Fruit fly (Drosophila melanogaster) whole organism, prepupa: ENCODE measurements around the gene Cyp18a1.
A peak's percentile ranks its signal among the peaks of the same experiment; 100 is the strongest.

Experiments
- CG10631 ChIP-seq: fragments of 200-800 bp; sonication (Bioruptor generic); optimal IDR thresholded peaks from 2 replicates; lab custom pipeline; 2016; ENCODE audit warnings: missing biosample characterization, missing genetic modification characterization
- CG10669 ChIP-seq: fragments of 200-800 bp; sonication (Bioruptor generic); optimal IDR thresholded peaks from 3 replicates; lab custom pipeline; 2018; ENCODE audit warnings: missing biosample characterization, mild to moderate bottlenecking, missing genetic modification characterization, moderate library complexity
- CG11762 ChIP-seq: fragments of 200-800 bp; sonication (Bioruptor generic); optimal IDR thresholded peaks from 3 replicates; lab custom pipeline; 2016; ENCODE audit warnings: missing biosample characterization, missing genetic modification characterization; ENCODE audit not compliant: insufficient read depth
- CG11902 ChIP-seq: fragments of 200-800 bp; sonication (Bioruptor generic); optimal IDR thresholded peaks from 3 replicates; lab custom pipeline; 2016; ENCODE audit warnings: missing biosample characterization, missing genetic modification characterization
- CG15336 ChIP-seq: fragments of 200-800 bp; sonication (Bioruptor generic); IDR thresholded peaks from 2 replicates; pipeline ENCODE4 v1.3.6; 2022; ENCODE audit warnings: missing biosample characterization, missing genetic modification characterization
- CG1621 ChIP-seq: fragments of 200-800 bp; sonication (Bioruptor generic); optimal IDR thresholded peaks from 3 replicates; lab custom pipeline; 2018; ENCODE audit warnings: missing biosample characterization, mild to moderate bottlenecking, missing genetic modification characterization
- CG16779 ChIP-seq: fragments of 200-800 bp; sonication (Bioruptor generic); optimal IDR thresholded peaks from 3 replicates; lab custom pipeline; 2017; ENCODE audit warnings: missing biosample characterization, mild to moderate bottlenecking, missing genetic modification characterization
- CG3032 ChIP-seq: fragments of 200-800 bp; optimal IDR thresholded peaks from 2 replicates; lab custom pipeline; 2019; ENCODE audit warnings: missing biosample characterization, mild to moderate bottlenecking, missing genetic modification characterization, moderate library complexity
- CG32006 ChIP-seq: fragments of 200-800 bp; sonication (Bioruptor generic); optimal IDR thresholded peaks from 3 replicates; lab custom pipeline; 2017; ENCODE audit warnings: missing biosample characterization, mild to moderate bottlenecking, missing genetic modification characterization
- CG34406 ChIP-seq: fragments of 200-800 bp; sonication (Bioruptor generic); optimal IDR thresholded peaks from 3 replicates; lab custom pipeline; 2016; ENCODE audit warnings: missing biosample characterization, missing genetic modification characterization
- CG4318 ChIP-seq: fragments of 200-800 bp; sonication (Bioruptor generic); optimal IDR thresholded peaks from 3 replicates; lab custom pipeline; 2017; ENCODE audit warnings: missing biosample characterization, mild to moderate bottlenecking, missing genetic modification characterization
- CG6163 ChIP-seq: fragments of 200-800 bp; sonication (Bioruptor generic); IDR thresholded peaks from 3 replicates; pipeline ENCODE4 v1.3.6; 2022; ENCODE audit warnings: missing biosample characterization, missing genetic modification characterization
- CG6276 ChIP-seq: fragments of 200-800 bp; sonication (Bioruptor generic); optimal IDR thresholded peaks from 2 replicates; lab custom pipeline; 2017; ENCODE audit warnings: missing biosample characterization, mild to moderate bottlenecking, missing genetic modification characterization
- CG6808 ChIP-seq: fragments of 200-800 bp; sonication (Bioruptor generic); optimal IDR thresholded peaks from 3 replicates; lab custom pipeline; 2017; ENCODE audit warnings: missing biosample characterization, missing genetic modification characterization, mild to moderate bottlenecking, moderate library complexity, missing genetic modification reagents
- CG6854 ChIP-seq: fragments of 200-800 bp; sonication (Bioruptor generic); optimal IDR thresholded peaks from 2 replicates; lab custom pipeline; 2017; ENCODE audit warnings: missing biosample characterization, mild to moderate bottlenecking, missing genetic modification characterization
- CG7368 ChIP-seq: fragments of 200-800 bp; sonication (Bioruptor generic); optimal IDR thresholded peaks from 3 replicates; lab custom pipeline; 2016; ENCODE audit warnings: missing biosample characterization, missing genetic modification characterization
- CG8319 ChIP-seq: fragments of 200-800 bp; sonication (Bioruptor generic); optimal IDR thresholded peaks from 3 replicates; lab custom pipeline; 2016; ENCODE audit warnings: missing biosample characterization, missing genetic modification characterization
- Eip75B ChIP-seq: fragments of 200-800 bp; sonication (Bioruptor generic); optimal IDR thresholded peaks from 3 replicates; lab custom pipeline; 2016; ENCODE audit warnings: missing biosample characterization, missing genetic modification characterization
- Eip78C ChIP-seq: fragments of 200-800 bp; sonication (Bioruptor generic); peaks from one replicate; lab custom pipeline; 2016; ENCODE audit warnings: missing biosample characterization, missing genetic modification characterization
- Eip93F ChIP-seq: fragments of 200-800 bp; sonication (Bioruptor generic); optimal IDR thresholded peaks from 2 replicates; lab custom pipeline; 2016; ENCODE audit warnings: missing biosample characterization, mild to moderate bottlenecking, missing genetic modification characterization
- Ets21C ChIP-seq: fragments of 200-800 bp; sonication (Bioruptor generic); optimal IDR thresholded peaks from 3 replicates; lab custom pipeline; 2016; ENCODE audit warnings: missing biosample characterization, missing genetic modification characterization
- Ets96B ChIP-seq: fragments of 200-800 bp; optimal IDR thresholded peaks from 2 replicates; lab custom pipeline; 2019; ENCODE audit warnings: missing biosample characterization, mild to moderate bottlenecking, missing genetic modification characterization, moderate library complexity
- Gug ChIP-seq: fragments of 200-800 bp; sonication (Bioruptor generic); IDR thresholded peaks from 2 replicates; pipeline ENCODE4 v1.3.6; 2022; ENCODE audit warnings: missing biosample characterization, missing genetic modification characterization
- Hr38 ChIP-seq: sonication (Bioruptor generic); optimal IDR thresholded peaks from 2 replicates; lab custom pipeline; 2016; ENCODE audit warnings: missing biosample characterization, missing genetic modification characterization
- Hr39 ChIP-seq: fragments of 200-800 bp; sonication (Bioruptor generic); optimal IDR thresholded peaks from 2 replicates; lab custom pipeline; 2016; ENCODE audit warnings: missing biosample characterization, missing genetic modification characterization
- Hr4 ChIP-seq: fragments of 200-800 bp; sonication (Bioruptor generic); optimal IDR thresholded peaks from 3 replicates; lab custom pipeline; 2016; ENCODE audit warnings: missing biosample characterization, missing genetic modification characterization
- Met ChIP-seq: fragments of 200-800 bp; sonication (Bioruptor generic); optimal IDR thresholded peaks from 3 replicates; lab custom pipeline; 2016; ENCODE audit warnings: missing biosample characterization, missing genetic modification characterization
- OdsH ChIP-seq: fragments of 200-800 bp; sonication (Bioruptor generic); optimal IDR thresholded peaks from 3 replicates; lab custom pipeline; 2016; ENCODE audit warnings: missing biosample characterization, missing genetic modification characterization
- Smox ChIP-seq: fragments of 200-800 bp; sonication (Bioruptor generic); optimal IDR thresholded peaks from 3 replicates; lab custom pipeline; 2016; ENCODE audit warnings: missing biosample characterization, missing genetic modification characterization
- Sox102F ChIP-seq: fragments of 200-800 bp; sonication (Bioruptor generic); optimal IDR thresholded peaks from 2 replicates; lab custom pipeline; 2016; ENCODE audit warnings: missing biosample characterization, mild to moderate bottlenecking, missing genetic modification characterization
- Sox15 ChIP-seq: fragments of 200-800 bp; sonication (Bioruptor generic); optimal IDR thresholded peaks from 3 replicates; lab custom pipeline; 2016; ENCODE audit warnings: missing biosample characterization, missing genetic modification characterization
- acj6 ChIP-seq: fragments of 200-800 bp; sonication (Bioruptor generic); optimal IDR thresholded peaks from 3 replicates; lab custom pipeline; 2016; ENCODE audit warnings: missing biosample characterization, missing genetic modification characterization
- cyc ChIP-seq: fragments of 200-800 bp; sonication (Bioruptor generic); optimal IDR thresholded peaks from 3 replicates; lab custom pipeline; 2016; ENCODE audit warnings: missing biosample characterization, missing genetic modification characterization
- dac ChIP-seq: fragments of 200-800 bp; sonication (Bioruptor generic); optimal IDR thresholded peaks from 2 replicates; lab custom pipeline; 2017; ENCODE audit warnings: missing biosample characterization, mild to moderate bottlenecking, missing genetic modification characterization
- dsx ChIP-seq: fragments of 200-800 bp; optimal IDR thresholded peaks from 3 replicates; lab custom pipeline; 2019; ENCODE audit warnings: missing biosample characterization, mild to moderate bottlenecking, missing genetic modification characterization, moderate library complexity; ENCODE audit not compliant: poor library complexity, severe bottlenecking
- eg ChIP-seq: fragments of 200-800 bp; sonication (Bioruptor generic); IDR thresholded peaks from 3 replicates; pipeline ENCODE4 v1.3.6; 2022; ENCODE audit warnings: missing biosample characterization, missing genetic modification characterization
- esn ChIP-seq: fragments of 200-800 bp; sonication (Bioruptor generic); optimal IDR thresholded peaks from 2 replicates; lab custom pipeline; 2016; ENCODE audit warnings: missing biosample characterization, mild to moderate bottlenecking, missing genetic modification characterization, moderate library complexity
- fd59A ChIP-seq: fragments of 200-800 bp; sonication (Bioruptor generic); optimal IDR thresholded peaks from 2 replicates; lab custom pipeline; 2017; ENCODE audit warnings: missing biosample characterization, mild to moderate bottlenecking, missing genetic modification characterization, missing genetic modification reagents
- fd85E ChIP-seq: fragments of 200-800 bp; sonication (Bioruptor generic); optimal IDR thresholded peaks from 3 replicates; lab custom pipeline; 2016; ENCODE audit warnings: missing biosample characterization, missing genetic modification characterization
- net ChIP-seq: fragments of 200-800 bp; sonication (Bioruptor generic); optimal IDR thresholded peaks from 3 replicates; lab custom pipeline; 2016; ENCODE audit warnings: missing biosample characterization, missing genetic modification characterization
- pdm3 ChIP-seq: fragments of 200-800 bp; sonication (Bioruptor generic); optimal IDR thresholded peaks from 3 replicates; lab custom pipeline; 2016; ENCODE audit warnings: missing biosample characterization, missing genetic modification characterization
- salr ChIP-seq, 2 experiments: fragments of 200-800 bp; sonication (Bioruptor generic); optimal IDR thresholded peaks; 3 replicates each; lab custom pipeline; 2016 to 2018; ENCODE audit warnings: missing biosample characterization in 2 of 2, missing genetic modification characterization in 2 of 2, mild to moderate bottlenecking in 1 of 2
- spab ChIP-seq: fragments of 200-800 bp; sonication (Bioruptor generic); optimal IDR thresholded peaks from 2 replicates; lab custom pipeline; 2017; ENCODE audit warnings: missing biosample characterization, mild to moderate bottlenecking, missing genetic modification characterization, missing genetic modification reagents
- ss ChIP-seq, 2 experiments: fragments of 200-800 bp; sonication (Bioruptor generic); optimal IDR thresholded peaks; 2 replicates in 1 of 2; 3 replicates in 1 of 2; lab custom pipeline; 2017 to 2018; ENCODE audit warnings: mild to moderate bottlenecking in 2 of 2, missing biosample characterization in 2 of 2, missing genetic modification characterization in 2 of 2, moderate library complexity in 1 of 2
- topi ChIP-seq: fragments of 200-800 bp; sonication (Bioruptor generic); optimal IDR thresholded peaks from 3 replicates; lab custom pipeline; 2016; ENCODE audit warnings: missing biosample characterization, missing genetic modification characterization
- vri ChIP-seq: fragments of 200-800 bp; sonication (Bioruptor generic); optimal IDR thresholded peaks from 3 replicates; lab custom pipeline; 2016; ENCODE audit warnings: missing biosample characterization, mild to moderate bottlenecking, missing genetic modification characterization

Gene Cyp18a1

DNA sequence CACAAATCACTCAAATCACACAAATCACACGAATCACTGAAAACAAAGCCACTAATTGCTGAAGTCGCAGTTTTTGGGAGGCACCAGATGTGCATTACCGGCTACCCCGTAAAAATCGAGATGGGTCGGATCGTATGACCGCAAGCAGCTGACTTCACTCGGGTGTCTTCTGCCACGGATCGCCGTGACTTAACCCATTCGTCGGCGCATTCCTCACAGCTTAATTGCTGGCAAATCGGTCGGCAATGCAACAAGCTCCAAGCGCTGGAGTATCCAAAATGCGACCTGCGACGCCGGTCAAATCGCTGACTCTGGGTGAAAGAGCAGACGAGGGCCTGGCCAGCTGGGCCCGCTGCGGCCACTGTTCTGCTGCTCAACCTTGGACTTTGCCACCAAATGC is 10.0 kb downstream of the Cyp18a1 start:
- TF ChIP-seq Eip78C = no peak
- no peak for TF ChIP-seq CG11902 (GFP tag; lab: Kevin White, UChicago)
- no peak for TF ChIP-seq CG6854
- no peak for TF ChIP-seq net (GFP tag; lab: Kevin White, UChicago)
- no peak for TF ChIP-seq CG6276 (GFP tag; lab: Kevin White, UChicago)
- TF ChIP-seq Sox102F (GFP tag; lab: Kevin White, UChicago) = no peak
- TF ChIP-seq spab (GFP tag; lab: Kevin White, UChicago) = no peak
- no peak for TF ChIP-seq Hr38 (GFP tag; lab: Kevin White, UChicago)
- TF ChIP-seq dsx = no peak
- no peak for TF ChIP-seq Met (GFP tag; lab: Kevin White, UChicago)
- no peak for TF ChIP-seq CG7368 (GFP tag; lab: Kevin White, UChicago)
- TF ChIP-seq eg = no peak
- TF ChIP-seq fd59A (GFP tag; lab: Kevin White, UChicago) = no peak
- TF ChIP-seq CG32006 (GFP tag; lab: Kevin White, UChicago) = no peak
- no peak for TF ChIP-seq Eip75B (GFP tag; lab: Kevin White, UChicago)
- no peak for TF ChIP-seq Hr4
- TF ChIP-seq CG10631 (GFP tag; lab: Kevin White, UChicago) = no peak
- TF ChIP-seq OdsH (GFP tag; lab: Kevin White, UChicago) = no peak
- TF ChIP-seq Sox15 = no peak
- TF ChIP-seq, all 60 proteins: peak for 0

DNA sequence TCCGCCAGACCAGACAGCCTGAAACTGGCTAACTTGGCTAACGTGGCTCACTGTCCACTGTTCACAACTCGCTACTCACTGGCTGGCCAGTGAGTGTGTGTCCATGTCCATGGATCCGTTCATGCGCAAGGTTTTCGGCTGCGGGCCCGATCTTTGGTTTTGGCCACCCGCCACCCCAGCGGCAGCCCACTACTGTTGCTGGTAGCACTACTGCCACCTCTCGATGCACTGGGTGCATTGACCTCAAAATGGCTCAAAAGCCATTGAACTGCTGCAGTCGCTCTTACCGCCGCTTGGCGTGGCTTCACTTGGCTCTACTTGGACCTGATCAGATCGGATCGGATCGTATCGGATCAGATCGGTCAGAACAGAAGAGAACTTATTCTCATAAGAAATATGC is 11.4 kb downstream of the Cyp18a1 start:
- TF ChIP-seq Eip78C (peak; percentile 5), topi (GFP tag; lab: Kevin White, UChicago) (no peak), Sox15 (no peak), Gug (GFP tag; lab: Robert Waterston, UW) (no peak)

DNA sequence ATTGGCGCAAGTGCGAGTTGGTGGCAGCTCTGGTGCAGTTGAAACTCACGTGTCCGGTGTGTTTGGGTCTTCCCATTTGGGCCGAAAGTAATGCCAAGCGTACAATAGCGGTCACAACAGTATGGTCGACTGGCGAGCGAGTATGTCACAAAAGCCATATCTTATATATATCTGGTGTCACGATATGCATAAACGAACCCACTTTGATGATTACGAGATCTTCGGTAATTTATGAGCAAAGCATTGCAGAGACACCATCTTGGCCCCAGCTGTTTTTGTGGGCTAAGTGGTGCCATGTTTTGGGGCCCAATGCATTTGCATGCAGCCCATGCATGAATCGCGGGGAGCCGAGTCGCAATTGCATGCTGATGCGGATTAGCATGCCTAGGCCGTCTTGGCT is 14.0 kb downstream of the Cyp18a1 start:
- TF ChIP-seq Sox102F (GFP tag; lab: Kevin White, UChicago) (peak; percentile 7), CG10669 (GFP tag; lab: Kevin White, UChicago) (no peak), Eip93F (no peak), CG34406 (GFP tag; lab: Kevin White, UChicago) (peak; percentile 15), net (GFP tag; lab: Kevin White, UChicago) (peak; percentile 31), dsx (no peak), salr (GFP tag; optimal IDR thresholded peaks at IDR 0.05; lab: Kevin White, UChicago) (no peak), CG11762 (GFP tag; lab: Kevin White, UChicago) (no peak), CG6276 (GFP tag; lab: Kevin White, UChicago) (peak; percentile 31), Met (GFP tag; lab: Kevin White, UChicago) (peak; percentile 18), CG3032 (tag; lab: Kevin White, UChicago) (no peak), Hr39 (GFP tag; lab: Kevin White, UChicago) (no peak), CG1621 (tag; lab: Kevin White, UChicago) (no peak), eg (peak; percentile 80), CG6808 (GFP tag; lab: Kevin White, UChicago) (no peak), CG8319 (peak; percentile 2), Hr4 (peak; percentile 51), Smox (GFP tag; lab: Kevin White, UChicago) (peak; percentile 10), Ets21C (GFP tag; lab: Kevin White, UChicago) (no peak), Eip75B (GFP tag; lab: Kevin White, UChicago) (peak; percentile 19), acj6 (GFP tag; lab: Kevin White, UChicago) (peak; percentile 34), fd85E (no peak), cyc (GFP tag; lab: Kevin White, UChicago) (peak; percentile 21), CG11902 (GFP tag; lab: Kevin White, UChicago) (peak; percentile 5), Gug (GFP tag; lab: Robert Waterston, UW) (no peak), CG16779 (tag; lab: Kevin White, UChicago) (no peak), vri (GFP tag; lab: Kevin White, UChicago) (no peak), CG4318 (GFP tag; lab: Kevin White, UChicago) (peak; percentile 32), esn (GFP tag; lab: Kevin White, UChicago) (peak; percentile 27), dac (peak; percentile 4), CG15336 (GFP tag; lab: Robert Waterston, UW) (peak; percentile 69), pdm3 (peak; percentile 55), Ets96B (no peak), CG7368 (GFP tag; lab: Kevin White, UChicago) (no peak), CG6163 (GFP tag; lab: Robert Waterston, UW) (peak; percentile 71), CG6854 (no peak), CG32006 (GFP tag; lab: Kevin White, UChicago) (peak; percentile 55), Hr38 (GFP tag; lab: Kevin White, UChicago) (no peak), ss (GFP tag; optimal IDR thresholded peaks at IDR 0.05; lab: Kevin White, UChicago) (peak in 1 of 2 experiments; percentile 15)
